Worm (Caenorhabditis elegans) whole organism, L3 larva: Measurements from ENCODE around the gene C30F2.4.

Experiments used
- ZK546.5 ChIP-seq: sonication (generic microtip); optimal IDR thresholded peaks from 2 replicates; lab custom pipeline; 2017; ENCODE audit warnings: missing biosample characterization, missing genetic modification characterization
- aly-2 ChIP-seq: fragments of 150-350 bp; optimal IDR thresholded peaks from 2 replicates; lab custom pipeline; 2014; ENCODE audit warnings: missing biosample characterization, missing genetic modification characterization
- ama-1 ChIP-seq: fragments of 150-350 bp; optimal IDR thresholded peaks from 2 replicates; lab custom pipeline; 2018
- ceh-16 ChIP-seq: sonication (generic microtip); optimal IDR thresholded peaks from 2 replicates; lab custom pipeline; 2017; ENCODE audit warnings: missing biosample characterization, missing genetic modification characterization
- ceh-82 ChIP-seq: fragments of 150-350 bp; optimal IDR thresholded peaks from 2 replicates; lab custom pipeline; 2014; ENCODE audit warnings: missing biosample characterization, missing genetic modification characterization
- daf-12 ChIP-seq: fragments of 150-350 bp; optimal IDR thresholded peaks from 2 replicates; lab custom pipeline; 2014; ENCODE audit warnings: missing biosample characterization, missing genetic modification reagents, missing genetic modification characterization
- egl-27 ChIP-seq: sonication (generic microtip); optimal IDR thresholded peaks from 4 replicates; lab custom pipeline; 2017; ENCODE audit warnings: missing biosample characterization, missing genetic modification reagents, missing genetic modification characterization
- egl-5 ChIP-seq: fragments of 150-350 bp; optimal IDR thresholded peaks from 2 replicates; lab custom pipeline; 2017; ENCODE audit warnings: missing biosample characterization, missing genetic modification reagents, missing genetic modification characterization, inconsistent platforms
- elt-1 ChIP-seq: fragments of 150-350 bp; optimal IDR thresholded peaks from 2 replicates; lab custom pipeline; 2014; ENCODE audit warnings: missing biosample characterization, missing genetic modification characterization
- elt-2 ChIP-seq: sonication (generic microtip); optimal IDR thresholded peaks from 2 replicates; lab custom pipeline; 2016; ENCODE audit warnings: missing genetic modification reagents, mild to moderate bottlenecking, missing genetic modification characterization, missing compliant biosample characterization
- elt-3 ChIP-seq, 3 experiments: fragments of 150-350 bp in 1 of 3; sonication (generic microtip) in 2 of 3; optimal IDR thresholded peaks; 2 replicates in 2 of 3; 4 replicates in 1 of 3; lab custom pipeline; 2014 to 2017; ENCODE audit warnings: missing biosample characterization in 3 of 3, missing genetic modification characterization in 3 of 3
- eor-1 ChIP-seq, 2 experiments: fragments of 150-350 bp; optimal IDR thresholded peaks; 2 replicates each; lab custom pipeline; 2014 to 2018; ENCODE audit warnings: missing biosample characterization in 2 of 2, missing genetic modification characterization in 2 of 2
- fkh-10 ChIP-seq: sonication (generic microtip); optimal IDR thresholded peaks from 2 replicates; lab custom pipeline; 2017; ENCODE audit warnings: missing biosample characterization, missing genetic modification reagents, missing genetic modification characterization
- fkh-2 ChIP-seq: fragments of 150-350 bp; optimal IDR thresholded peaks from 2 replicates; lab custom pipeline; 2014; ENCODE audit warnings: missing biosample characterization, missing genetic modification reagents, missing genetic modification characterization
- fos-1 ChIP-seq: fragments of 150-350 bp; optimal IDR thresholded peaks from 2 replicates; lab custom pipeline; 2014; ENCODE audit warnings: missing biosample characterization, missing genetic modification characterization
- hmg-11 ChIP-seq: sonication (generic microtip); optimal IDR thresholded peaks from 2 replicates; lab custom pipeline; 2016; ENCODE audit warnings: missing genetic modification characterization, missing compliant biosample characterization
- jun-1 ChIP-seq: fragments of 150-350 bp; optimal IDR thresholded peaks from 2 replicates; lab custom pipeline; 2014; ENCODE audit warnings: missing biosample characterization, missing genetic modification reagents, missing genetic modification characterization
- lin-39 ChIP-seq: fragments of 150-350 bp; optimal IDR thresholded peaks from 2 replicates; lab custom pipeline; 2018; ENCODE audit warnings: missing biosample characterization, missing genetic modification reagents, missing genetic modification characterization
- mml-1 ChIP-seq: fragments of 150-350 bp; sonication (generic microtip); optimal IDR thresholded peaks from 3 replicates; lab custom pipeline; 2014; ENCODE audit warnings: missing biosample characterization, missing genetic modification characterization
- nfya-1 ChIP-seq: sonication (generic microtip); optimal IDR thresholded peaks from 2 replicates; lab custom pipeline; 2017; ENCODE audit warnings: missing genetic modification characterization, mild to moderate bottlenecking, missing compliant biosample characterization, antibody characterized with exemption, moderate library complexity; ENCODE audit not compliant: insufficient read depth
- nhr-11 ChIP-seq: fragments of 150-350 bp; optimal IDR thresholded peaks from 2 replicates; lab custom pipeline; 2014; ENCODE audit warnings: missing biosample characterization, missing genetic modification characterization
- nhr-23 ChIP-seq: fragments of 150-350 bp; optimal IDR thresholded peaks from 2 replicates; lab custom pipeline; 2014; ENCODE audit warnings: missing biosample characterization, missing genetic modification reagents, missing genetic modification characterization
- nhr-237 ChIP-seq: fragments of 150-350 bp; optimal IDR thresholded peaks from 2 replicates; lab custom pipeline; 2014; ENCODE audit warnings: missing biosample characterization, missing genetic modification characterization
- nhr-25 ChIP-seq: sonication (generic microtip); optimal IDR thresholded peaks from 2 replicates; lab custom pipeline; 2017; ENCODE audit warnings: missing biosample characterization, missing genetic modification characterization
- nhr-28 ChIP-seq: fragments of 150-350 bp; optimal IDR thresholded peaks from 2 replicates; lab custom pipeline; 2014; ENCODE audit warnings: missing biosample characterization, missing genetic modification characterization
- nhr-67 ChIP-seq: fragments of 150-350 bp; optimal IDR thresholded peaks from 2 replicates; lab custom pipeline; 2014; ENCODE audit warnings: missing biosample characterization, missing genetic modification characterization
- nhr-76 ChIP-seq: fragments of 150-350 bp; sonication (generic microtip); optimal IDR thresholded peaks from 5 replicates; lab custom pipeline; 2014; ENCODE audit warnings: missing biosample characterization, missing genetic modification characterization
- nhr-77 ChIP-seq: fragments of 150-350 bp; optimal IDR thresholded peaks from 2 replicates; lab custom pipeline; 2014; ENCODE audit warnings: missing biosample characterization, missing genetic modification characterization
- pqm-1 ChIP-seq: fragments of 150-350 bp; optimal IDR thresholded peaks from 2 replicates; lab custom pipeline; 2017; ENCODE audit warnings: missing biosample characterization, missing genetic modification characterization, inconsistent platforms
- sea-2 ChIP-seq: fragments of 150-350 bp; sonication (generic microtip); optimal IDR thresholded peaks from 4 replicates; lab custom pipeline; 2014; ENCODE audit warnings: missing biosample characterization, missing genetic modification reagents, missing genetic modification characterization
- skn-1 ChIP-seq: fragments of 150-350 bp; optimal IDR thresholded peaks from 2 replicates; lab custom pipeline; 2014; ENCODE audit warnings: missing biosample characterization, missing genetic modification characterization
- unc-39 ChIP-seq: sonication (generic microtip); optimal IDR thresholded peaks from 4 replicates; lab custom pipeline; 2017; ENCODE audit warnings: missing biosample characterization, missing genetic modification characterization
- zag-1 ChIP-seq: fragments of 150-350 bp; optimal IDR thresholded peaks from 2 replicates; lab custom pipeline; 2014; ENCODE audit warnings: missing biosample characterization, missing genetic modification characterization
- ztf-11 ChIP-seq: fragments of 150-350 bp; optimal IDR thresholded peaks from 2 replicates; lab custom pipeline; 2014; ENCODE audit warnings: missing biosample characterization, missing genetic modification characterization
- ztf-4 ChIP-seq: fragments of 150-350 bp; optimal IDR thresholded peaks from 2 replicates; lab custom pipeline; 2014; ENCODE audit warnings: missing biosample characterization, missing genetic modification characterization

The C30F2.4 gene

DNA sequence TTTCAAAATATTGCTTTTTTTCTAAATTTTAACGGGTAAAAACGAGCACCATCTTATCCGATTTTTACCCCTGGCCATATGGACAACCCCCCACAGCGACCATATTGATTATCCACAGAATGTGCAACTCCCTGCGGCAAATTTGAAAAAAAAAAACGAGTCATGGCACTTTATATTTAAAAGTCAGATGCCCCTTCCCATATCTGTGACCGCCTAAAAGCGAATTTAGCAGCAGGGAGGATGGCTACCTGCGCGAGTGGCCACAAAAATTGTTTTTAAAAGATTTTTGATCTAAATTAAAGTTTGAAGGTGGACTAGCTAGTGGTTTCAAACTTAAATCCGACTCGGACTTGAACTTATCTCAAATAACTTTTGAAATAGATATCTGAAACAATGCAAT lies 20.0 kb downstream of the C30F2.4 start (continued):
- TF ChIP-seq nhr-23 (tag; lab: Kevin White, UChicago) (peak; percentile 98), elt-1 (peak; percentile 14), nhr-28 (tag; lab: Kevin White, UChicago) (peak; percentile 89), ceh-16 (peak; percentile 75), daf-12 (tag; lab: Kevin White, UChicago) (peak; percentile 90), skn-1 (tag; lab: Kevin White, UChicago) (peak; percentile 97), pqm-1 (tag; lab: Kevin White, UChicago) (peak; percentile 83), mml-1 (no peak), ceh-82 (tag; lab: Kevin White, UChicago) (peak; percentile 98), sea-2 (GFP tag; lab: Kevin White, UChicago) (no peak), fkh-2 (tag; lab: Kevin White, UChicago) (peak; percentile 71), ztf-11 (tag; lab: Kevin White, UChicago) (peak; percentile 50), zag-1 (tag; lab: Kevin White, UChicago) (peak; percentile 92), nhr-25 (tag; lab: Kevin White, UChicago) (peak; percentile 95), fkh-10 (GFP tag; lab: Kevin White, UChicago) (peak; percentile 98), unc-39 (tag; lab: Kevin White, UChicago) (no peak), egl-27 (tag; lab: Kevin White, UChicago) (peak; percentile 94), ztf-4 (peak; percentile 88), egl-5 (tag; lab: Kevin White, UChicago) (peak; percentile 97), nhr-67 (tag; lab: Kevin White, UChicago) (peak; percentile 74), lin-39 (tag; lab: Kevin White, UChicago) (peak; percentile 99)

DNA sequence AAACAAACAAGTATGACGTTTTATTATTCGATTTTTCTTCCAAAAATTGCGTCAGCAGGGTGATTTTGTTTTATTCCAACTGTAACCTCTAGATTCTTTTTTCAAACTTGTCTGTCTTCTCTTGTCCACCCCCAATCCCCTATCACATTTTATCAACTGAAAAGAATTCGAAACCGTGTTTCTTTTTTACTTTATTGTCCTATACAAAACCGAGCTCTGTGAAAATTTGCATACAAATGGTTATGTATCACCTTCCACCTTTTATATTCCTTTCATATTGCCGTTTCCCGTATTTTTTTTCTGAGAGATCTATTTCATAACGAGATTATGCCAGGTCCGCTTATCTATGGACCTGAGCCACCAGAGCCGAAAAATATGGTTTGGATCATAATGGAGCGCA lies 21.1 kb downstream of the C30F2.4 start, which contains the start of gene T27A8.7:
T27A8.7 (plus strand) TSS at position 301 of the 400 bp plus-strand sequence.
- TF ChIP-seq mml-1 (no peak), egl-27 (tag; lab: Kevin White, UChicago) (no peak), unc-39 (tag; lab: Kevin White, UChicago) (no peak), hmg-11 (tag; lab: Kevin White, UChicago) (no peak), nhr-76 (no peak), eor-1 (tag; optimal IDR thresholded peaks at IDR 0.05; lab: Kevin White, UChicago) (no peak), nfya-1 (tag; lab: Kevin White, UChicago) (no peak), ceh-82 (tag; lab: Kevin White, UChicago) (no peak), sea-2 (GFP tag; lab: Kevin White, UChicago) (no peak), egl-5 (tag; lab: Kevin White, UChicago) (no peak), pqm-1 (tag; lab: Kevin White, UChicago) (no peak), nhr-11 (no peak), elt-3 (tag; optimal IDR thresholded peaks at IDR 0.05; lab: Kevin White, UChicago) (no peak), fkh-2 (tag; lab: Kevin White, UChicago) (no peak), ZK546.5 (tag; lab: Kevin White, UChicago) (no peak), aly-2 (tag; lab: Kevin White, UChicago) (no peak), elt-1 (no peak), fkh-10 (GFP tag; lab: Kevin White, UChicago) (no peak), ceh-16 (no peak)

DNA sequence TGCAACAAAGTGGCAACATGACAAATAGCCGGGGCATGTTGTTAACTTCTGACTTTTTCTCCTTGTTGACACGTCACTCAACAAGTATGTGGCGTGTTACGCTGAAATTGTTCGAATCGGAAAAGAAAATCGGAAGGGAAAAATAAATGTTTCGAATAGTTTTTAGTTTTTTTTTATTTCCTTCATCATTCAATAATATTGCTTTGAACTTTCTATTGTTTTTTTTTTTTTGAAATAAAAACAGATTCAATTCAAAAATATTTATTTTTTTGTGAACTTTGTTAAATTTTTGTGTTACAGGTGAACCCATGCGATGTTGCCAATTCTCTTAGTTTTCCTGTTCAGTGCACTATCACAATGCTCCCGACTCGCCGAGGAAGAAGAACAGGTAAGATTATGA lies 26.8 kb downstream of the C30F2.4 start, which contains the start of gene cpd-2:
cpd-2 (plus strand) TSS at position 301 of the 400 bp plus-strand sequence.
- TF ChIP-seq jun-1 (tag; lab: Kevin White, UChicago) = no peak
- TF ChIP-seq lin-39 (tag; lab: Kevin White, UChicago) = peak; percentile 37

DNA sequence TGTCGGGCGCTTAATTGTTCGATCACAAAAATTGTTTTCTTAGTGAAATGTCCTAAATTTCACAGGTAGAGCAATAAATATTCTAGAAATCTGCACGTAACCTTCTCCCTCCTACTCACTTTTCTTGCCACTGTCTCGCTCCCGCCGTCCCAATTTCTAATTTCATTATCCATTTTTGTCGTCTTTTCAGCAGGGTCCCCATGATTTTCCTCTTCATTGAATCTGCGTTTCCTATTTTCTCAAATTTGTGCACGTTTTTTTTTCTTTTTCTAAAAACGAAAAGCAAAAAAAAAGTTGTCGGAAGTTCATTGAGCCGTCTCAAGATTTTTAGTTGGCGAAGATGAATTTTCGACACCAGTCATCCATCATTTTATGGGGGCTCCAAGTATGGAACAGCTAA lies 30.0 kb downstream of the C30F2.4 start:
- TF ChIP-seq lin-39 (tag; lab: Kevin White, UChicago) = peak; percentile 24
- TF ChIP-seq ztf-4 = no peak

DNA sequence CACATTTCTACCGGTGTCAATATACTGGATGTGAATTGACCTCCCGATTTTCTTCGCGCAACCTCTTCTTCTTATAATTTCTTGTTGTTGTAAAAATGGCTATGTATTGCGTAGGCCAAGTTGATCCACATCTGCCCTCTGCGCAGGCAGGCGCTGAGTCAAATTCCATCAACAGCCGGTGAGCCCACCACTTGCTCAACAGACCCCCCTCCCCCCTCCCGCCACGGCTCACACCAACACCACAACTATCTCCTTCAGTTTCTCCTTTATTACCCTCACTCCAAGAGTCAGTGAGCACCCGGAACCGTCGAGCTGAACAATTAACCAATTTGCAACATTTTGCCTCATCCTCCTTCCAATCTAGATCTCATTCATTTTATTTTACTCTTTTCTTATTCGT lies 32.0 kb downstream of the C30F2.4 start:
- TF ChIP-seq elt-2 (tag; lab: Kevin White, UChicago) (no peak), egl-5 (tag; lab: Kevin White, UChicago) (no peak), nfya-1 (tag; lab: Kevin White, UChicago) (no peak), nhr-76 (no peak), eor-1 (tag; optimal IDR thresholded peaks at IDR 0.05; lab: Kevin White, UChicago) (no peak), fkh-2 (tag; lab: Kevin White, UChicago) (no peak), ceh-82 (tag; lab: Kevin White, UChicago) (no peak), fos-1 (tag; lab: Kevin White, UChicago) (no peak), fkh-10 (GFP tag; lab: Kevin White, UChicago) (no peak), ama-1 (no peak), jun-1 (tag; lab: Kevin White, UChicago) (no peak), ztf-11 (tag; lab: Kevin White, UChicago) (no peak), ZK546.5 (tag; lab: Kevin White, UChicago) (no peak), nhr-237 (tag; lab: Kevin White, UChicago) (no peak), sea-2 (GFP tag; lab: Kevin White, UChicago) (no peak), mml-1 (no peak), elt-3 (tag; optimal IDR thresholded peaks at IDR 0.05; lab: Kevin White, UChicago) (no peak), nhr-77 (no peak)
